Worm (Caenorhabditis elegans): ENCODE results near the gene ash-2.

ash-2 gene

DNA sequence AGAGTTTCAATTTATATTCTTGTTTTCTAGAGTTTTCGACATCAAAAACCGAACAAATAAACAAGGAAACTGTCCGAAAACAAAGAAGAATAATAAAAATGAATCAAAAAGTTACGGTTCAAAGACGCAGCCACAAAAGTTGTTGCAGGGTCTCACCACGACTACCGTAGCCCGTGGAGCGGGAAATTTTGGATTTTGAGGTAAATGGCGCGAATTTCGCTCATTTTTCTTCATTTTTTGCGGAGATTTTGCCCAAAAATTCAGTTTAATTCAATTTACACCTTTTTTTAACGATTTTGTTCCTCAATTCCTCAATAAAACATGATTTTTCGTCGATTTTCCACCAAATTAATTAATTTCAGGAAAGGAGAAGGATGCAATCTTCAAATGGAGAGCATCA is 11.4 kb upstream of the ash-2 start, which contains the start of gene mex-1:
Gene mex-1, plus strand, starts transcription at position 363 of the 400 bp plus-strand sequence.
- no peak for TF ChIP-seq crh-2 (tag; optimal IDR thresholded peaks at IDR 0.05)
- TF ChIP-seq nhr-23 (tag; optimal IDR thresholded peaks at IDR 0.05), result no peak
- no peak for TF ChIP-seq nhr-77 (tag; optimal IDR thresholded peaks at IDR 0.05)
- no peak for TF ChIP-seq unc-62 (GFP tag; optimal IDR thresholded peaks at IDR 0.05)
- no peak for TF ChIP-seq ceh-16 (tag; optimal IDR thresholded peaks at IDR 0.05)
- no peak for TF ChIP-seq unc-39 (tag; optimal IDR thresholded peaks at IDR 0.05)
- TF ChIP-seq mdl-1 (tag; optimal IDR thresholded peaks at IDR 0.05), result no peak
- no peak for TF ChIP-seq nhr-12 (tag; optimal IDR thresholded peaks at IDR 0.05)
- no peak for TF ChIP-seq nhr-129 (tag; optimal IDR thresholded peaks at IDR 0.05)
- TF ChIP-seq peb-1 (tag; optimal IDR thresholded peaks at IDR 0.05), result no peak
- no peak for TF ChIP-seq egl-27 (tag; optimal IDR thresholded peaks at IDR 0.05)
- TF ChIP-seq ama-1 (optimal IDR thresholded peaks at IDR 0.05), result no peak
- TF ChIP-seq gmeb-1 (tag; optimal IDR thresholded peaks at IDR 0.05), result no peak

DNA sequence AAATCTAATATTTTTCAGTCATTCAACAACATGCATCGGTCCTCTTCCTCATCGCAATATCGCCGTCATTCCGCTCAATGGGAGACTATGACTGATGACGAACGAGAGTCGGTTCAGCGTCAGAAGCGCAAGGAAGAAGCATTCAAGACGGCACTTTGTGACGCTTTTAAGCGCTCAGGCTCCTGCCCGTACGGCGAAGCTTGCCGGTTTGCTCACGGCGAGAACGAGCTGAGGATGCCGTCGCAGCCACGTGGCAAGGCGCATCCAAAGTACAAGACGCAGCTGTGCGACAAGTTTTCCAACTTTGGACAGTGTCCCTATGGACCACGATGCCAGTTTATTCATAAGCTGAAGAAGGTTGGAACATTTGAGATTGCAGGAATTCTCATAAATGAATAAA is 10.6 kb upstream of the ash-2 start:
- no peak for TF ChIP-seq elt-1 (tag; optimal IDR thresholded peaks at IDR 0.05)
- no peak for TF ChIP-seq nhr-21 (tag; optimal IDR thresholded peaks at IDR 0.05)
- TF ChIP-seq nhr-10 (tag; optimal IDR thresholded peaks at IDR 0.05), result no peak
- no peak for TF ChIP-seq lin-39 (tag; optimal IDR thresholded peaks at IDR 0.05)
- no peak for TF ChIP-seq fos-1 (tag; optimal IDR thresholded peaks at IDR 0.05)
- TF ChIP-seq ztf-1 (GFP tag; conservative IDR thresholded peaks at IDR 0.05), result no peak
- no peak for TF ChIP-seq ama-1 (optimal IDR thresholded peaks at IDR 0.05)
- no peak for TF ChIP-seq lin-13 (GFP tag; optimal IDR thresholded peaks at IDR 0.05)
- TF ChIP-seq alr-1 (tag; optimal IDR thresholded peaks at IDR 0.05), result no peak
- TF ChIP-seq mbf-1 (tag; optimal IDR thresholded peaks at IDR 0.05), result no peak
- no peak for TF ChIP-seq elt-3 (tag; optimal IDR thresholded peaks at IDR 0.05)
- no peak for TF ChIP-seq nhr-23 (tag; optimal IDR thresholded peaks at IDR 0.05)
- no peak for TF ChIP-seq peb-1 (tag; optimal IDR thresholded peaks at IDR 0.05)
- no peak for TF ChIP-seq dmd-4 (tag; optimal IDR thresholded peaks at IDR 0.05)
- TF ChIP-seq egl-27 (tag; optimal IDR thresholded peaks at IDR 0.05), result no peak
- TF ChIP-seq mab-5 (tag; optimal IDR thresholded peaks at IDR 0.05), result no peak
- TF ChIP-seq sma-9 (GFP tag; optimal IDR thresholded peaks at IDR 0.05), result no peak
- TF ChIP-seq sma-9 (tag; optimal IDR thresholded peaks at IDR 0.05), result no peak

DNA sequence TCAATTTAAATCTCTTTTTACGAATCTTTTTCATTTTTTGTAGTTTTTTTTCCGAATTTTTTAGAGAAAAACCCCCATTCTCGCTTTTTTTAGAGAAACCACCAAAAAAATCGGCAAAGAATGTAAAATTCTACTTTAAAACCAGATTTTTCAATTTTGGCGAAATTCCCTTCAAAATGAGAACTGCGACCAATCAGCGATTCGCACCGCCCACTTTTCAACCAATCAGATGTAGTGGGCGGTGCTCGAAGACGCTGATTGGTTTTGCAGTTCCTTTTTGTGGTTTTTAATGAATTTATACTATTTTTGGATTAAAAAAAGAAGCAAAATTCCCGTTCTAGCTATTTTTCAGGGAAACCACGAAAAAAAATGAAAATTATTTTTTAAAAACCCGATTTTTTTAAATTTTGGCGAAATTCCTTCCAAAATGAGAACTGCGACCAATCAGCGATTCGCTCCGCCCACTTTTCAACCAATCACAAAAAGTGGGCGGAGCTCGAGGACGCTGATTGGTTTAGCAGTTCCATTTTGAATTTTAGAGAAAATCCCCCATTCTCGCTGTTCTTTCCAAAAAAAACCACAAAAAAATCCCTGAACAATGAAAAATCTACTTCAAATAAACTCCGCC is 8.5 kb upstream of the ash-2 start:
- no peak for TF ChIP-seq ZK546.5 (tag; optimal IDR thresholded peaks at IDR 0.05)
- TF ChIP-seq nhr-237 (tag; optimal IDR thresholded peaks at IDR 0.05), result no peak
- no peak for TF ChIP-seq dmd-4 (tag; optimal IDR thresholded peaks at IDR 0.05)
- TF ChIP-seq C34F6.9 (tag; optimal IDR thresholded peaks at IDR 0.05), result no peak
- TF ChIP-seq Y55F3AM.14 (GFP tag; optimal IDR thresholded peaks at IDR 0.05), result no peak
- no peak for TF ChIP-seq peb-1 (tag; optimal IDR thresholded peaks at IDR 0.05)
- no peak for TF ChIP-seq unc-62 (GFP tag; optimal IDR thresholded peaks at IDR 0.05)
- no peak for TF ChIP-seq skn-1 (tag; optimal IDR thresholded peaks at IDR 0.05)

DNA sequence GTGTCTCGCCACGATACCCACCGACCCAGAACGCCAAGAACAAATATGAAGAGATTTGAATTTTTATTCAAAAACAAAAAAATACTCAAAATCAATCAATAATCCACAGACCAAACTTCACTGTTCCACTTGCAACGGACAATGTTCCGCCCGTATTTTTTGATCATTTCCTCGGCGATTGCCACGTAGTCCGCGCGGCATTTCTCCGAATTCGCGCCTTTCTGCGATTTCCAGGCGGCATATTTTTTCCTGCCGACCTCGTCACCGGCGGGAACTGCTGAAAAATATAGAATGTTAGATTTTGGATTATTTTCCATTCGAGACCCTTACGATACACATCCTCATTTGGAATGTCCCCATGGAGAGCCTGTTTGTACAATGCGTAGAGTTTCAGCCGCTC is 7.4 kb upstream of the ash-2 start:
- no peak for TF ChIP-seq skn-1 (tag; optimal IDR thresholded peaks at IDR 0.05)
- no peak for TF ChIP-seq mdl-1 (tag; optimal IDR thresholded peaks at IDR 0.05)
- no peak for TF ChIP-seq ZK546.5 (tag; optimal IDR thresholded peaks at IDR 0.05)

DNA sequence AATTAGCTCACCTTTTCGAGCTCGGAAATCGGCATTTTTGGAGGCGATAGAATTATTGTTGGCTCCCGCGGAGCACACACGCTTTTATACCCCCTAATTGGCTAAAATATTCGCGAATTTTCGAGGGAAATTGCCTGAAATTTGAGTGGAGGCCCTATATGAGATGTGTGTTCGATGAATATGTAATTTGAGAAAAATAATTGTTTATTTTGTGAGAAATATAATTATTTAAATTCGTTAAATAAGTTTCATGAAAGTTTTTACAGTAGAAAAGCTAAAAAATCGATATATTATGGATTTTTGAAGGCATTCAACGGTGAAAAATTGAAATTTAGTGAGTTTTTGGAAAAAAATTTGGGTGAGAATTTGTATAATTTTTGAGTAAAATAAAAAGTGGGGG is 6.0 kb upstream of the ash-2 start, which contains the start of gene acbp-6:
Gene acbp-6, minus strand, starts transcription at position 101 of the 400 bp plus-strand sequence.
- TF ChIP-seq unc-39 (tag; optimal IDR thresholded peaks at IDR 0.05), result no peak
- no peak for TF ChIP-seq nhr-77 (tag; optimal IDR thresholded peaks at IDR 0.05)
- TF ChIP-seq lin-13 (GFP tag; optimal IDR thresholded peaks at IDR 0.05), result no peak
- no peak for TF ChIP-seq ama-1 (optimal IDR thresholded peaks at IDR 0.05)
- TF ChIP-seq skn-1 (tag; optimal IDR thresholded peaks at IDR 0.05), result no peak
- no peak for TF ChIP-seq alr-1 (tag; optimal IDR thresholded peaks at IDR 0.05)
- no peak for TF ChIP-seq ztf-4 (tag; optimal IDR thresholded peaks at IDR 0.05)
- TF ChIP-seq gmeb-1 (tag; optimal IDR thresholded peaks at IDR 0.05), result no peak
- no peak for TF ChIP-seq Y55F3AM.14 (GFP tag; optimal IDR thresholded peaks at IDR 0.05)
- no peak for TF ChIP-seq F13H6.1 (tag; optimal IDR thresholded peaks at IDR 0.05)
- no peak for TF ChIP-seq ceh-82 (tag; optimal IDR thresholded peaks at IDR 0.05)
- TF ChIP-seq elt-3 (tag; optimal IDR thresholded peaks at IDR 0.05), result no peak
- no peak for TF ChIP-seq snpc-4 (tag; optimal IDR thresholded peaks at IDR 0.05)

Measured in whole organism, L2 larva.